Fruit fly (Drosophila melanogaster) whole organism, embryonic: ENCODE results near the gene CG15916.
A peak's percentile ranks its signal among the peaks of the same experiment; 100 is the strongest.

Source experiments
- Abd-B ChIP-seq: fragments of 200-800 bp; sonication (Bioruptor generic); optimal IDR thresholded peaks from 2 replicates; lab custom pipeline; 2018; ENCODE audit warnings: missing biosample characterization, mild to moderate bottlenecking, missing genetic modification characterization, moderate library complexity
- CG10267 ChIP-seq: fragments of 200-800 bp; sonication (Bioruptor generic); optimal IDR thresholded peaks from 2 replicates; lab custom pipeline; 2018; ENCODE audit warnings: missing biosample characterization, mild to moderate bottlenecking, missing genetic modification characterization, moderate library complexity
- CG12391 ChIP-seq: fragments of 200-800 bp; sonication (Bioruptor generic); optimal IDR thresholded peaks from 3 replicates; lab custom pipeline; 2018; ENCODE audit warnings: missing biosample characterization, mild to moderate bottlenecking, missing genetic modification characterization, moderate library complexity
- CG12659 ChIP-seq: fragments of 200-800 bp; sonication (Bioruptor generic); optimal IDR thresholded peaks from 3 replicates; lab custom pipeline; 2017; ENCODE audit warnings: mild to moderate bottlenecking, missing biosample characterization, missing genetic modification reagents, missing genetic modification characterization
- CG14441 ChIP-seq: fragments of 200-800 bp; sonication (Bioruptor generic); IDR thresholded peaks from 2 replicates; pipeline ENCODE4 v1.3.6; 2022; ENCODE audit warnings: missing biosample characterization, missing genetic modification characterization
- CG15073 ChIP-seq: fragments of 200-800 bp; sonication (Bioruptor generic); optimal IDR thresholded peaks from 2 replicates; lab custom pipeline; 2016; ENCODE audit warnings: missing biosample characterization, missing genetic modification characterization
- CG15479 ChIP-seq: fragments of 200-800 bp; sonication (Bioruptor generic); optimal IDR thresholded peaks from 3 replicates; lab custom pipeline; 2019; ENCODE audit warnings: missing biosample characterization, mild to moderate bottlenecking, missing genetic modification characterization, moderate library complexity
- CG15514 ChIP-seq: fragments of 200-800 bp; sonication (Bioruptor generic); optimal IDR thresholded peaks from 3 replicates; lab custom pipeline; 2017; ENCODE audit warnings: missing biosample characterization, missing genetic modification characterization, mild to moderate bottlenecking, moderate library complexity, missing genetic modification reagents
- CG16815 ChIP-seq: fragments of 200-800 bp; sonication (Bioruptor generic); optimal IDR thresholded peaks from 3 replicates; lab custom pipeline; 2017; ENCODE audit warnings: missing biosample characterization, mild to moderate bottlenecking, missing genetic modification characterization
- CG17829 ChIP-seq: fragments of 200-800 bp; optimal IDR thresholded peaks from 2 replicates; lab custom pipeline; 2019; ENCODE audit warnings: missing biosample characterization, mild to moderate bottlenecking, missing genetic modification characterization, moderate library complexity
- CG31441 ChIP-seq: fragments of 200-800 bp; sonication (Bioruptor generic); IDR thresholded peaks from 2 replicates; pipeline ENCODE4 v1.3.6; 2022; ENCODE audit warnings: missing biosample characterization, missing genetic modification characterization
- CG42726 ChIP-seq: fragments of 200-800 bp; sonication (Bioruptor generic); IDR thresholded peaks from 2 replicates; pipeline ENCODE4 v1.3.6; 2022; ENCODE audit warnings: missing biosample characterization, missing genetic modification characterization; ENCODE audit not compliant: partially characterized antibody
- CG5180 ChIP-seq: fragments of 200-800 bp; sonication (Bioruptor generic); optimal IDR thresholded peaks from 3 replicates; lab custom pipeline; 2017; ENCODE audit warnings: missing biosample characterization, missing genetic modification characterization, mild to moderate bottlenecking, moderate library complexity, missing genetic modification reagents
- CG6272 ChIP-seq: fragments of 200-800 bp; sonication (Bioruptor generic); IDR thresholded peaks from 2 replicates; pipeline ENCODE4 v1.3.6; 2022; ENCODE audit warnings: missing biosample characterization, missing genetic modification characterization
- CG6765 ChIP-seq: fragments of 200-800 bp; sonication (Bioruptor generic); optimal IDR thresholded peaks from 3 replicates; lab custom pipeline; 2017; ENCODE audit warnings: missing biosample characterization, mild to moderate bottlenecking, missing genetic modification characterization
- CG7357 ChIP-seq: fragments of 200-800 bp; sonication (Bioruptor generic); IDR thresholded peaks from 3 replicates; pipeline ENCODE4 v1.3.6; 2022; ENCODE audit warnings: missing biosample characterization, missing genetic modification characterization
- CG8290 ChIP-seq, 3 experiments: fragments of 200-800 bp; sonication (Bioruptor generic); optimal IDR thresholded peaks; 2 replicates each; lab custom pipeline; 2016 to 2019; ENCODE audit warnings: missing biosample characterization in 3 of 3, missing genetic modification characterization in 3 of 3, mild to moderate bottlenecking in 2 of 3, moderate library complexity in 1 of 3
- CHES-1-like ChIP-seq: fragments of 200-800 bp; sonication (Bioruptor generic); optimal IDR thresholded peaks from 2 replicates; lab custom pipeline; 2016; ENCODE audit warnings: missing biosample characterization, missing genetic modification characterization
- Chrac-16 ChIP-seq: fragments of 200-800 bp; sonication (Bioruptor generic); optimal IDR thresholded peaks from 3 replicates; lab custom pipeline; 2016; ENCODE audit warnings: missing biosample characterization, missing genetic modification characterization
- Doc2 ChIP-seq: fragments of 200-800 bp; sonication (Bioruptor generic); IDR thresholded peaks from 2 replicates; pipeline ENCODE4 v1.3.6; 2022; ENCODE audit warnings: missing biosample characterization, missing genetic modification characterization
- HLH3B ChIP-seq: fragments of 200-800 bp; sonication (Bioruptor generic); IDR thresholded peaks from 2 replicates; pipeline ENCODE4 v1.3.6; 2022; ENCODE audit warnings: missing biosample characterization, missing genetic modification characterization
- HmgD ChIP-seq: fragments of 200-800 bp; sonication (Bioruptor generic); optimal IDR thresholded peaks from 3 replicates; lab custom pipeline; 2016; ENCODE audit warnings: missing biosample characterization, missing genetic modification characterization
- HmgZ ChIP-seq: fragments of 200-800 bp; sonication (Bioruptor generic); optimal IDR thresholded peaks from 2 replicates; lab custom pipeline; 2018; ENCODE audit warnings: missing biosample characterization, mild to moderate bottlenecking, missing genetic modification characterization
- Hmr ChIP-seq: fragments of 200-800 bp; sonication (Bioruptor generic); optimal IDR thresholded peaks from 3 replicates; lab custom pipeline; 2017; ENCODE audit warnings: mild to moderate bottlenecking, missing biosample characterization, missing genetic modification reagents, missing genetic modification characterization
- Oaz ChIP-seq: fragments of 200-800 bp; sonication (Bioruptor generic); IDR thresholded peaks from 2 replicates; pipeline ENCODE4 v1.3.6; 2022; ENCODE audit warnings: missing biosample characterization, missing genetic modification characterization
- Sin3A ChIP-seq: fragments of >200 bp; optimal IDR thresholded peaks from 2 replicates; lab custom pipeline; 2018
- Ssrp ChIP-seq: fragments of 200-800 bp; sonication (Bioruptor generic); optimal IDR thresholded peaks from 2 replicates; lab custom pipeline; 2018; ENCODE audit warnings: missing biosample characterization, mild to moderate bottlenecking, missing genetic modification characterization, moderate library complexity
- Xrp1 ChIP-seq: fragments of 200-800 bp; sonication (Bioruptor generic); IDR thresholded peaks from 2 replicates; pipeline ENCODE4 v1.3.6; 2022; ENCODE audit warnings: missing biosample characterization, missing genetic modification characterization
- bcd ChIP-seq: fragments of 200-800 bp; sonication (Bioruptor generic); optimal IDR thresholded peaks from 2 replicates; lab custom pipeline; 2017; ENCODE audit warnings: missing biosample characterization, mild to moderate bottlenecking, missing genetic modification characterization
- chinmo ChIP-seq: fragments of 200-800 bp; sonication (Bioruptor generic); IDR thresholded peaks from 4 replicates; pipeline ENCODE4 v1.3.6; 2022; ENCODE audit warnings: missing biosample characterization, missing genetic modification characterization; ENCODE audit not compliant: partially characterized antibody
- crp ChIP-seq, 2 experiments: fragments of 200-800 bp; sonication (Bioruptor generic); optimal IDR thresholded peaks; 2 replicates in 1 of 2; 3 replicates in 1 of 2; lab custom pipeline; 2017; ENCODE audit warnings: missing biosample characterization in 2 of 2, missing genetic modification characterization in 2 of 2, mild to moderate bottlenecking in 1 of 2, moderate library complexity in 1 of 2
- dmrt99B ChIP-seq: fragments of 200-800 bp; sonication (Bioruptor generic); optimal IDR thresholded peaks from 2 replicates; lab custom pipeline; 2018; ENCODE audit warnings: missing biosample characterization, mild to moderate bottlenecking, missing genetic modification characterization, moderate library complexity
- gfzf ChIP-seq: fragments of 200-800 bp; sonication (Bioruptor generic); optimal IDR thresholded peaks from 2 replicates; lab custom pipeline; 2016; ENCODE audit warnings: missing biosample characterization, mild to moderate bottlenecking, missing genetic modification characterization, moderate library complexity
- inv ChIP-seq: fragments of 200-800 bp; sonication (Bioruptor generic); IDR thresholded peaks from 2 replicates; pipeline ENCODE4 v1.3.6; 2022; ENCODE audit warnings: missing biosample characterization, missing genetic modification characterization; ENCODE audit not compliant: partially characterized antibody
- ken ChIP-seq: fragments of 200-800 bp; sonication (Bioruptor generic); IDR thresholded peaks from 3 replicates; pipeline ENCODE4 v1.3.6; 2022; ENCODE audit warnings: missing biosample characterization, missing genetic modification characterization
- lola ChIP-seq, 3 experiments: fragments of >200 bp in 2 of 3; fragments of 200-800 bp in 1 of 3; sonication (Bioruptor generic) in 1 of 3; optimal IDR thresholded peaks; 2 replicates each; lab custom pipeline; 2017 to 2019; ENCODE audit warnings: missing biosample characterization in 3 of 3, missing genetic modification characterization in 3 of 3, mild to moderate bottlenecking in 1 of 3, moderate library complexity in 1 of 3
- mam ChIP-seq: fragments of 200-800 bp; sonication (Bioruptor generic); optimal IDR thresholded peaks from 3 replicates; lab custom pipeline; 2016; ENCODE audit warnings: missing biosample characterization, missing genetic modification characterization
- mld ChIP-seq: fragments of 200-800 bp; sonication (Bioruptor generic); IDR thresholded peaks from 3 replicates; pipeline ENCODE4 v1.3.6; 2022; ENCODE audit warnings: missing biosample characterization, missing genetic modification characterization; ENCODE audit not compliant: partially characterized antibody
- nmo ChIP-seq: fragments of 200-800 bp; sonication (Bioruptor generic); optimal IDR thresholded peaks from 2 replicates; lab custom pipeline; 2018; ENCODE audit warnings: missing biosample characterization, mild to moderate bottlenecking, missing genetic modification characterization, moderate library complexity
- onecut ChIP-seq: fragments of 200-800 bp; sonication (Bioruptor generic); IDR thresholded peaks from 2 replicates; pipeline ENCODE4 v1.3.6; 2022; ENCODE audit warnings: missing biosample characterization, missing genetic modification characterization
- row ChIP-seq: fragments of 200-800 bp; sonication (Bioruptor generic); IDR thresholded peaks from 3 replicates; pipeline ENCODE4 v1.3.6; 2022; ENCODE audit warnings: missing biosample characterization, missing genetic modification characterization
- sens ChIP-seq: fragments of 200-800 bp; sonication (Bioruptor generic); peaks from one replicate; lab custom pipeline; 2016; ENCODE audit warnings: missing biosample characterization, missing genetic modification characterization
- sna ChIP-seq: fragments of 200-800 bp; sonication (Bioruptor generic); IDR thresholded peaks from 2 replicates; pipeline ENCODE4 v1.3.6; 2022; ENCODE audit warnings: missing biosample characterization, missing genetic modification characterization; ENCODE audit not compliant: partially characterized antibody
- stc ChIP-seq: fragments of 200-800 bp; sonication (Bioruptor generic); IDR thresholded peaks from 2 replicates; pipeline ENCODE4 v1.3.6; 2022; ENCODE audit warnings: missing biosample characterization, missing genetic modification characterization
- wek ChIP-seq: fragments of 200-800 bp; sonication (Bioruptor generic); optimal IDR thresholded peaks from 3 replicates; lab custom pipeline; 2018; ENCODE audit warnings: missing biosample characterization, mild to moderate bottlenecking, missing genetic modification characterization, moderate library complexity
- z ChIP-seq: fragments of 200-800 bp; sonication (Bioruptor generic); IDR thresholded peaks from 3 replicates; pipeline ENCODE4 v1.3.6; 2022; ENCODE audit warnings: missing biosample characterization, missing genetic modification characterization
- zen ChIP-seq: fragments of 200-800 bp; sonication (Bioruptor generic); optimal IDR thresholded peaks from 3 replicates; lab custom pipeline; 2018; ENCODE audit warnings: missing biosample characterization, mild to moderate bottlenecking, missing genetic modification characterization, moderate library complexity

CG15916 gene

dm6 chrX:15909564-15910284, 19.3 kb downstream of the CG15916 start, which contains the start of gene CycD (continued):
- TF ChIP-seq CG16815 (GFP tag; lab: Kevin White, UChicago) (peak; percentile 6), CG7357 (GFP tag; lab: Robert Waterston, UW) (peak; percentile 88), CG42726 (GFP tag; lab: Robert Waterston, UW) (peak; percentile 62; the same call in 1 of the 2 replicates), CG8290 (GFP tag; optimal IDR thresholded peaks at IDR 0.05; lab: Kevin White, UChicago) (peak; percentile 52), CG8290 (tag; optimal IDR thresholded peaks at IDR 0.05; lab: Kevin White, UChicago) (no peak), CG15514 (peak; percentile 98), CG31441 (GFP tag; lab: Robert Waterston, UW) (no peak), CG10267 (peak; percentile 14), Chrac-16 (no peak), CG17829 (peak; percentile 12), Hmr (GFP tag; lab: Kevin White, UChicago) (no peak), row (GFP tag; lab: Robert Waterston, UW) (peak; percentile 73), HmgZ (peak; percentile 0), gfzf (GFP tag; lab: Kevin White, UChicago) (peak; percentile 45), dmrt99B (tag; lab: Kevin White, UChicago) (no peak), CG15479 (GFP tag; lab: Kevin White, UChicago) (no peak), CG6272 (GFP tag; lab: Robert Waterston, UW) (no peak), Sin3A (peak; percentile 11), Abd-B (GFP tag; lab: Kevin White, UChicago) (peak; percentile 88), crp (GFP tag; optimal IDR thresholded peaks at IDR 0.05; lab: Kevin White, UChicago) (peak in 1 of 2 experiments; percentile 1), CG6765 (GFP tag; lab: Kevin White, UChicago) (no peak), HLH3B (0 out of 2 replicates have a peak, but pooled peaks have one; percentile 34), mam (GFP tag; lab: Kevin White, UChicago) (peak; percentile 44), Xrp1 (peak; percentile 34; the same call in 1 of the 2 replicates), mld (GFP tag; lab: Robert Waterston, UW) (0 out of 3 replicates have a peak, but pooled peaks have one; percentile 16), zen (peak; percentile 71), wek (peak; percentile 92), Ssrp (tag; lab: Kevin White, UChicago) (peak; percentile 11), CG15073 (GFP tag; lab: Kevin White, UChicago) (no peak), sens (GFP tag; lab: Kevin White, UChicago) (peak; percentile 45), nmo (GFP tag; lab: Kevin White, UChicago) (peak; percentile 1), bcd (GFP tag; lab: Kevin White, UChicago) (no peak), chinmo (0 out of 4 replicates have a peak, but pooled peaks have one; percentile 29), stc (GFP tag; lab: Robert Waterston, UW) (no peak), sna (GFP tag; lab: Robert Waterston, UW) (no peak), z (no peak), CG14441 (GFP tag; lab: Robert Waterston, UW) (peak; percentile 59; the same call in 1 of the 2 replicates), HmgD (no peak), ken (GFP tag; lab: Robert Waterston, UW) (peak; percentile 79; the same call in 2 of the 3 replicates), Doc2 (GFP tag; lab: Robert Waterston, UW) (no peak), lola (GFP tag; optimal IDR thresholded peaks at IDR 0.05; lab: Kevin White, UChicago) (peak in 2 of 3 experiments; percentile 35 to 54), inv (GFP tag; lab: Robert Waterston, UW) (peak; percentile 21; the same call in 1 of the 2 replicates), CG12391 (tag; lab: Kevin White, UChicago) (peak; percentile 25), Oaz (GFP tag; lab: Robert Waterston, UW) (0 out of 2 replicates have a peak, but pooled peaks have one; percentile 28), CG5180 (no peak), onecut (GFP tag; lab: Robert Waterston, UW) (peak; percentile 65), CHES-1-like (GFP tag; lab: Kevin White, UChicago) (no peak), CG12659 (GFP tag; lab: Kevin White, UChicago) (peak; percentile 48)
